Fruit fly (Drosophila melanogaster) whole organism, embryonic: ENCODE results near the gene Sec5.

Experiments
- Abd-B ChIP-seq: fragments of 200-800 bp; sonication (Bioruptor generic); optimal IDR thresholded peaks from 2 replicates; lab custom pipeline; 2018; ENCODE audit warnings: missing biosample characterization, mild to moderate bottlenecking, missing genetic modification characterization, moderate library complexity
- Bgb ChIP-seq: fragments of 200-800 bp; sonication (Bioruptor generic); IDR thresholded peaks from 2 replicates; pipeline ENCODE4 v1.3.6; 2022; ENCODE audit warnings: missing biosample characterization, missing genetic modification characterization; ENCODE audit not compliant: partially characterized antibody
- Blimp-1 ChIP-seq: fragments of 200-800 bp; sonication (Bioruptor generic); optimal IDR thresholded peaks from 3 replicates; lab custom pipeline; 2018; ENCODE audit warnings: missing biosample characterization, missing genetic modification characterization, mild to moderate bottlenecking, moderate library complexity, missing genetic modification reagents
- CG10543 ChIP-seq: fragments of 200-800 bp; sonication (Bioruptor generic); optimal IDR thresholded peaks from 3 replicates; lab custom pipeline; 2017; ENCODE audit warnings: missing biosample characterization, mild to moderate bottlenecking, missing genetic modification characterization, moderate library complexity
- CG10979 ChIP-seq: fragments of 200-800 bp; sonication (Bioruptor generic); optimal IDR thresholded peaks from 2 replicates; lab custom pipeline; 2018; ENCODE audit warnings: missing biosample characterization, mild to moderate bottlenecking, missing genetic modification characterization, moderate library complexity
- CG11093 ChIP-seq: fragments of 200-800 bp; sonication (Bioruptor generic); IDR thresholded peaks from 3 replicates; pipeline ENCODE4 v1.3.6; 2022; ENCODE audit warnings: missing biosample characterization, missing genetic modification characterization
- CG11247 ChIP-seq: fragments of 200-800 bp; sonication (Bioruptor generic); IDR thresholded peaks from 2 replicates; pipeline ENCODE4 v1.3.6; 2022; ENCODE audit warnings: missing biosample characterization, missing genetic modification characterization
- CG11398 ChIP-seq: fragments of 200-800 bp; sonication (Bioruptor generic); optimal IDR thresholded peaks from 2 replicates; lab custom pipeline; 2016; ENCODE audit warnings: missing biosample characterization, missing genetic modification characterization
- CG11696 ChIP-seq: fragments of 200-800 bp; sonication (Bioruptor generic); IDR thresholded peaks from 2 replicates; pipeline ENCODE4 v1.3.6; 2022; ENCODE audit warnings: missing biosample characterization, missing genetic modification characterization
- CG12299 ChIP-seq: fragments of 200-800 bp; sonication (Bioruptor generic); optimal IDR thresholded peaks from 2 replicates; lab custom pipeline; 2018; ENCODE audit warnings: missing biosample characterization, mild to moderate bottlenecking, missing genetic modification characterization
- CG16779 ChIP-seq: fragments of 200-800 bp; sonication (Bioruptor generic); IDR thresholded peaks from 2 replicates; pipeline ENCODE4 v1.3.6; 2022; ENCODE audit warnings: missing biosample characterization, missing genetic modification characterization
- CG17359 ChIP-seq: fragments of 200-800 bp; sonication (Bioruptor generic); optimal IDR thresholded peaks from 3 replicates; lab custom pipeline; 2018; ENCODE audit warnings: missing biosample characterization, mild to moderate bottlenecking, missing genetic modification characterization, moderate library complexity
- CG17361 ChIP-seq: fragments of 200-800 bp; sonication (Bioruptor generic); IDR thresholded peaks from 3 replicates; pipeline ENCODE4 v1.3.6; 2022; ENCODE audit warnings: missing biosample characterization, missing genetic modification characterization
- CG3726 ChIP-seq: fragments of 200-800 bp; sonication (Bioruptor generic); IDR thresholded peaks from 3 replicates; pipeline ENCODE4, ENCODE4 v1.3.6; 2022; ENCODE audit warnings: missing biosample characterization, missing genetic modification characterization
- CG4360 ChIP-seq: fragments of 200-800 bp; sonication (Bioruptor generic); IDR thresholded peaks from 2 replicates; pipeline ENCODE4 v1.3.6; 2022; ENCODE audit warnings: missing biosample characterization, missing genetic modification characterization
- CG6175 ChIP-seq: fragments of 200-800 bp; sonication (Bioruptor generic); IDR thresholded peaks from 3 replicates; pipeline ENCODE4 v1.3.6; 2022; ENCODE audit warnings: missing biosample characterization, missing genetic modification characterization
- CG6254 ChIP-seq: fragments of 200-800 bp; sonication (Bioruptor generic); optimal IDR thresholded peaks from 3 replicates; lab custom pipeline; 2017; ENCODE audit warnings: mild to moderate bottlenecking, missing biosample characterization, missing genetic modification reagents, missing genetic modification characterization
- CG6854 ChIP-seq: fragments of 200-800 bp; sonication (Bioruptor generic); optimal IDR thresholded peaks from 3 replicates; lab custom pipeline; 2017; ENCODE audit warnings: missing biosample characterization, mild to moderate bottlenecking, missing genetic modification characterization
- CG8290 ChIP-seq, 3 experiments: fragments of 200-800 bp; sonication (Bioruptor generic); optimal IDR thresholded peaks; 2 replicates each; lab custom pipeline; 2016 to 2019; ENCODE audit warnings: missing biosample characterization in 3 of 3, missing genetic modification characterization in 3 of 3, mild to moderate bottlenecking in 2 of 3, moderate library complexity in 1 of 3
- Deaf1 ChIP-seq: fragments of 200-800 bp; optimal IDR thresholded peaks from 3 replicates; lab custom pipeline; 2019; ENCODE audit warnings: missing biosample characterization, mild to moderate bottlenecking, missing genetic modification characterization, moderate library complexity
- E2f1 ChIP-seq: fragments of 200-800 bp; sonication (Bioruptor generic); IDR thresholded peaks from 2 replicates; pipeline ENCODE4 v1.3.6; 2022; ENCODE audit warnings: missing biosample characterization, missing genetic modification characterization
- E2f2 ChIP-seq: fragments of 200-800 bp; sonication (Bioruptor generic); IDR thresholded peaks from 2 replicates; pipeline ENCODE4 v1.3.6; 2022; ENCODE audit warnings: missing biosample characterization, missing genetic modification characterization
- Fer2 ChIP-seq: fragments of 200-800 bp; sonication (Bioruptor generic); optimal IDR thresholded peaks from 2 replicates; lab custom pipeline; 2018; ENCODE audit warnings: missing biosample characterization, mild to moderate bottlenecking, missing genetic modification characterization, moderate library complexity
- Gsc ChIP-seq: fragments of 200-800 bp; sonication (Bioruptor generic); IDR thresholded peaks from 2 replicates; pipeline ENCODE4 v1.3.6; 2022; ENCODE audit warnings: missing biosample characterization, missing genetic modification characterization
- HLHmδ ChIP-seq: fragments of 200-800 bp; sonication (Bioruptor generic); optimal IDR thresholded peaks from 2 replicates; lab custom pipeline; 2018; ENCODE audit warnings: missing biosample characterization, mild to moderate bottlenecking, missing genetic modification characterization, moderate library complexity
- Hr3 ChIP-seq: fragments of 200-800 bp; sonication (Bioruptor generic); optimal IDR thresholded peaks from 3 replicates; lab custom pipeline; 2016; ENCODE audit warnings: missing biosample characterization, missing genetic modification characterization
- Hsf ChIP-seq: fragments of 200-800 bp; sonication (Bioruptor generic); optimal IDR thresholded peaks from 3 replicates; lab custom pipeline; 2016; ENCODE audit warnings: missing biosample characterization, missing genetic modification characterization
- NFAT ChIP-seq: fragments of 200-800 bp; sonication (Bioruptor generic); IDR thresholded peaks from 2 replicates; pipeline ENCODE4 v1.3.6; 2022; ENCODE audit warnings: missing biosample characterization, missing genetic modification characterization
- Nf-YA ChIP-seq: fragments of 200-800 bp; sonication (Bioruptor generic); IDR thresholded peaks from 2 replicates; pipeline ENCODE4 v1.3.6; 2022; ENCODE audit warnings: missing biosample characterization, missing genetic modification characterization
- PHDP ChIP-seq: fragments of 200-800 bp; sonication (Bioruptor generic); optimal IDR thresholded peaks from 3 replicates; lab custom pipeline; 2018; ENCODE audit warnings: missing biosample characterization, mild to moderate bottlenecking, missing genetic modification characterization, moderate library complexity
- Poxn ChIP-seq: fragments of 200-800 bp; sonication (Bioruptor generic); IDR thresholded peaks from 2 replicates; pipeline ENCODE4 v1.3.6; 2022; ENCODE audit warnings: missing biosample characterization, missing genetic modification characterization
- Sox100B ChIP-seq: fragments of 200-800 bp; sonication (Bioruptor generic); optimal IDR thresholded peaks from 3 replicates; lab custom pipeline; 2018; ENCODE audit warnings: missing biosample characterization, mild to moderate bottlenecking, missing genetic modification characterization
- Taf1 ChIP-seq: fragments of 200-800 bp; sonication (Bioruptor generic); IDR thresholded peaks from 2 replicates; pipeline ENCODE4 v1.3.6; 2022; ENCODE audit warnings: missing biosample characterization, missing genetic modification characterization
- Xbp1 ChIP-seq: fragments of 200-800 bp; sonication (Bioruptor generic); optimal IDR thresholded peaks from 3 replicates; lab custom pipeline; 2016; ENCODE audit warnings: missing biosample characterization, mild to moderate bottlenecking, missing genetic modification characterization
- Xrp1 ChIP-seq: fragments of 200-800 bp; sonication (Bioruptor generic); IDR thresholded peaks from 2 replicates; pipeline ENCODE4 v1.3.6; 2022; ENCODE audit warnings: missing biosample characterization, missing genetic modification characterization
- ac ChIP-seq: fragments of 200-800 bp; sonication (Bioruptor generic); optimal IDR thresholded peaks from 3 replicates; lab custom pipeline; 2017; ENCODE audit warnings: missing biosample characterization, mild to moderate bottlenecking, missing genetic modification characterization
- cad ChIP-seq: fragments of >200 bp; optimal IDR thresholded peaks from 2 replicates; lab custom pipeline; 2017; ENCODE audit warnings: missing biosample characterization, missing genetic modification characterization
- crp ChIP-seq, 2 experiments: fragments of 200-800 bp; sonication (Bioruptor generic); optimal IDR thresholded peaks; 2 replicates in 1 of 2; 3 replicates in 1 of 2; lab custom pipeline; 2017; ENCODE audit warnings: missing biosample characterization in 2 of 2, missing genetic modification characterization in 2 of 2, mild to moderate bottlenecking in 1 of 2, moderate library complexity in 1 of 2
- ftz-f1 ChIP-seq: fragments of 200-800 bp; sonication (Bioruptor generic); optimal IDR thresholded peaks from 2 replicates; lab custom pipeline; 2016; ENCODE audit warnings: missing biosample characterization, missing genetic modification characterization
- grau ChIP-seq: fragments of 200-800 bp; optimal IDR thresholded peaks from 3 replicates; lab custom pipeline; 2019; ENCODE audit warnings: missing biosample characterization, mild to moderate bottlenecking, missing genetic modification characterization, moderate library complexity
- kni ChIP-seq: fragments of 200-800 bp; sonication (Bioruptor generic); optimal IDR thresholded peaks from 3 replicates; lab custom pipeline; 2017; ENCODE audit warnings: mild to moderate bottlenecking, missing biosample characterization, missing genetic modification reagents, missing genetic modification characterization
- lola ChIP-seq, 3 experiments: fragments of >200 bp in 2 of 3; fragments of 200-800 bp in 1 of 3; sonication (Bioruptor generic) in 1 of 3; optimal IDR thresholded peaks; 2 replicates each; lab custom pipeline; 2017 to 2019; ENCODE audit warnings: missing biosample characterization in 3 of 3, missing genetic modification characterization in 3 of 3, mild to moderate bottlenecking in 1 of 3, moderate library complexity in 1 of 3
- pan ChIP-seq, 4 experiments: fragments of >200 bp in 3 of 4; fragments of 200-800 bp in 1 of 4; sonication (Bioruptor generic) in 1 of 4; optimal IDR thresholded peaks in 3 of 4; IDR thresholded peaks in 1 of 4; 2 replicates each; pipeline versions ENCODE4 v1.3.6 to Lab custom; 2017 to 2022; ENCODE audit warnings: missing biosample characterization in 2 of 4, missing genetic modification characterization in 2 of 4, mixed read lengths in 1 of 4
- pb ChIP-seq: fragments of 200-800 bp; sonication (Bioruptor generic); optimal IDR thresholded peaks from 3 replicates; lab custom pipeline; 2016; ENCODE audit warnings: missing biosample characterization, missing genetic modification characterization
- run ChIP-seq: fragments of 200-800 bp; sonication (Bioruptor generic); optimal IDR thresholded peaks from 3 replicates; lab custom pipeline; 2018; ENCODE audit warnings: missing biosample characterization, mild to moderate bottlenecking, missing genetic modification characterization
- sob ChIP-seq: fragments of 200-800 bp; sonication (Bioruptor generic); IDR thresholded peaks from 2 replicates; pipeline ENCODE4 v1.3.6; 2022; ENCODE audit warnings: missing biosample characterization, missing genetic modification characterization
- ssp ChIP-seq: fragments of 200-800 bp; sonication (Bioruptor generic); IDR thresholded peaks from 2 replicates; pipeline ENCODE4 v1.3.6; 2022; ENCODE audit warnings: missing biosample characterization, missing genetic modification characterization
- vnd ChIP-seq: fragments of 200-800 bp; sonication (Bioruptor generic); IDR thresholded peaks from 3 replicates; pipeline ENCODE4 v1.3.6; 2022; ENCODE audit warnings: missing biosample characterization, missing genetic modification characterization; ENCODE audit not compliant: partially characterized antibody
- zen ChIP-seq: fragments of 200-800 bp; sonication (Bioruptor generic); optimal IDR thresholded peaks from 3 replicates; lab custom pipeline; 2018; ENCODE audit warnings: missing biosample characterization, mild to moderate bottlenecking, missing genetic modification characterization, moderate library complexity

The Sec5 gene

DNA sequence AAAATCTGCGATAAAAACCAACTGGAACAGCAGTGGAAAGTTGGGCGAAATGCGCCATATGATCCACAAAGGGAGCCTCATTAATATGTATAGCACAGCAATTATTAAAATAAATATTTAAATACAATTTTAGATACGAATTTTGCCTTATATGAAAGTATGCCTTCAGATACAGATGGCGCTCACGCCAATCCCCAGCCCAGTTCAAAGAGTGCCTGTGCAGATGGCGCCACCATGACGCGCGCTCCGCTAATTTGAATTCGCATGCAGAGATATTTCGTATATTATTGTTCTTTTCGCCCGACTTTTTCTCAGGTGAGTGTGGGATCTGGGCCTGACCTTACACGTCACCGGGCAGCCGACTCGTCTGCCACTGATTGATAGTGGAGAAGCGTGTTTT, 15.1 kb downstream of the Sec5 start, which contains the start of gene Pgant4 (continued):
- TF ChIP-seq HLHmδ (GFP tag; lab: Kevin White, UChicago) (peak; percentile 24), ac (no peak), ftz-f1 (GFP tag; lab: Kevin White, UChicago) (peak; percentile 33), Sox100B (GFP tag; lab: Kevin White, UChicago) (no peak), crp (GFP tag; optimal IDR thresholded peaks at IDR 0.05; lab: Kevin White, UChicago) (no peak), CG11696 (no peak), pan (optimal IDR thresholded peaks at IDR 0.05; lab: Kevin White, UChicago) (no peak), pan (GFP tag; optimal IDR thresholded peaks at IDR 0.05 in 1 of 2, IDR thresholded peaks at IDR 0.05 in 1 of 2) (peak in 1 of 2 experiments; percentile 76), run (tag; lab: Kevin White, UChicago) (no peak), Hsf (GFP tag; lab: Kevin White, UChicago) (peak; percentile 67), CG11398 (GFP tag; lab: Kevin White, UChicago) (no peak), CG11093 (peak; percentile 48; the same call in 1 of the 3 replicates), ssp (GFP tag; lab: Robert Waterston, UW) (0 out of 2 replicates have a peak, but pooled peaks have one; percentile 26), CG10543 (GFP tag; lab: Kevin White, UChicago) (peak; percentile 25), Abd-B (no peak), E2f2 (GFP tag; lab: Robert Waterston, UW) (peak; percentile 99), kni (GFP tag; lab: Kevin White, UChicago) (no peak), PHDP (tag; lab: Kevin White, UChicago) (no peak), CG12299 (tag; lab: Kevin White, UChicago) (no peak), CG3726 (GFP tag; lab: Robert Waterston, UW) (no peak), CG6254 (GFP tag; lab: Kevin White, UChicago) (no peak), CG6175 (0 out of 3 replicates have a peak, but pooled peaks have one; percentile 28), CG16779 (no peak), Fer2 (no peak), CG4360 (GFP tag; lab: Robert Waterston, UW) (no peak), grau (tag; lab: Kevin White, UChicago) (peak; percentile 64), CG17359 (tag; lab: Kevin White, UChicago) (peak; percentile 38), NFAT (GFP tag; lab: Robert Waterston, UW) (peak; percentile 94), E2f1 (GFP tag; lab: Robert Waterston, UW) (peak; percentile 49; the same call in 1 of the 2 replicates), CG11247 (peak; percentile 87), CG17361 (GFP tag; lab: Robert Waterston, UW) (peak; percentile 57; the same call in 1 of the 3 replicates), Deaf1 (tag; lab: Kevin White, UChicago) (no peak), Hr3 (GFP tag; lab: Kevin White, UChicago) (peak; percentile 57), CG10979 (tag; lab: Kevin White, UChicago) (peak; percentile 47), lola (GFP tag; optimal IDR thresholded peaks at IDR 0.05; lab: Kevin White, UChicago) (no peak), CG6854 (GFP tag; lab: Kevin White, UChicago) (no peak), Xrp1 (GFP tag; lab: Robert Waterston, UW) (peak; percentile 41), pb (GFP tag; lab: Kevin White, UChicago) (no peak), zen (tag; lab: Kevin White, UChicago) (peak; percentile 52), Gsc (GFP tag; lab: Robert Waterston, UW) (no peak; the same call in 1 of the 2 replicates), Poxn (GFP tag; lab: Robert Waterston, UW) (no peak), sob (GFP tag; lab: Robert Waterston, UW) (peak; percentile 78), Nf-YA (GFP tag; lab: Robert Waterston, UW) (peak; percentile 15; the same call in 1 of the 2 replicates), Xbp1 (peak; percentile 80), cad (GFP tag; lab: Kevin White, UChicago) (no peak), Bgb (GFP tag; lab: Robert Waterston, UW) (peak; percentile 47), CG8290 (GFP tag; optimal IDR thresholded peaks at IDR 0.05; lab: Kevin White, UChicago) (peak; percentile 62), CG8290 (tag; optimal IDR thresholded peaks at IDR 0.05; lab: Kevin White, UChicago) (peak in 1 of 2 experiments; percentile 75), vnd (GFP tag; lab: Robert Waterston, UW) (no peak), Blimp-1 (GFP tag; lab: Kevin White, UChicago) (no peak), Taf1 (peak; percentile 48; the same call in 1 of the 2 replicates)
